Worm (Caenorhabditis elegans) whole organism, early embryonic: ENCODE results near the gene blos-4.

Experiments
- F13C5.2 ChIP-seq: sonication (generic microtip); optimal IDR thresholded peaks from 2 replicates; lab custom pipeline; 2017; ENCODE audit warnings: mild to moderate bottlenecking, missing genetic modification characterization, inconsistent platforms, missing compliant biosample characterization
- ama-1 ChIP-seq: fragments of 150-350 bp; optimal IDR thresholded peaks from 2 replicates; lab custom pipeline; 2014
- ceh-13 ChIP-seq: fragments of 200-800 bp; sonication (Bioruptor generic); optimal IDR thresholded peaks from 2 replicates; lab custom pipeline; 2018; ENCODE audit warnings: mild to moderate bottlenecking, missing genetic modification characterization, missing compliant biosample characterization
- ceh-36 ChIP-seq: sonication (generic microtip); optimal IDR thresholded peaks from 2 replicates; lab custom pipeline; 2016; ENCODE audit warnings: missing genetic modification characterization, inconsistent platforms, missing compliant biosample characterization
- ets-7 ChIP-seq: sonication (generic microtip); optimal IDR thresholded peaks from 2 replicates; lab custom pipeline; 2016; ENCODE audit warnings: missing genotype, missing genetic modification characterization, missing compliant biosample characterization
- flt-1 ChIP-seq: fragments of 200-800 bp; sonication (Bioruptor generic); IDR thresholded peaks from 2 replicates; pipeline ENCODE4 v1.3.6; 2022; ENCODE audit warnings: missing genetic modification characterization, missing compliant biosample characterization
- hmg-4 ChIP-seq: fragments of 200-800 bp; sonication (Bioruptor generic); optimal IDR thresholded peaks from 2 replicates; lab custom pipeline; 2018; ENCODE audit warnings: mild to moderate bottlenecking, missing genetic modification characterization, missing compliant biosample characterization
- scrt-1 ChIP-seq: fragments of 200-800 bp; sonication (Bioruptor generic); IDR thresholded peaks from 2 replicates; pipeline ENCODE4 v1.3.6; 2022; ENCODE audit warnings: missing genetic modification characterization, missing compliant biosample characterization
- tbx-37 ChIP-seq: fragments of 200-800 bp; sonication (Bioruptor generic); conservative IDR thresholded peaks from 2 replicates; pipeline ENCODE4 v1.3.6; 2022; ENCODE audit warnings: missing genetic modification reagents, missing genetic modification characterization, missing compliant biosample characterization
- tra-4 ChIP-seq: sonication (generic microtip); optimal IDR thresholded peaks from 2 replicates; lab custom pipeline; 2017; ENCODE audit warnings: missing genetic modification characterization, missing compliant biosample characterization

DNA sequence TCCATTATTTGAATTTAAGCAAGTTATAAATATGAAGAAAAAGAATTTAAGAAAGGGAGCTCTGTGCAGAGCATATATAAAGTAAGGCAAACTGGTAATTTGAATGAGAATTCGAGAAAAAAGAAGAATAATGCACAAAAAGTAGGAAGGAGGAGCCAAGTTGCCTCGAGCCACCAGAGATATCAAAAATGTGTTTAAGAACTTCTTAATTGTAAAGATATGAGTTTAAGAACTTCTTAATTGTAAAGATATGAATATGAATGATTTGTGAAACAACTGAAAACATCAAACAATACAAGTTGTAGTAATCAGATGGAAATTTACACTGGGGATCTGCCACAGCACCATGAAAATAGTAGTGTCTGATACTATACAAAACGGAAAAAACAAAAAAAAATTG is 41.8 kb downstream of the blos-4 start, which contains the start of gene F13H8.6:
- TF ChIP-seq ama-1 (lab: Kevin White, UChicago) (no peak), flt-1 (GFP tag; lab: Robert Waterston, UW) (no peak), ets-7 (tag; lab: Kevin White, UChicago) (no peak), scrt-1 (GFP tag; lab: Robert Waterston, UW) (no peak), ceh-13 (no peak), ceh-36 (tag; lab: Kevin White, UChicago) (no peak), tbx-37 (GFP tag; lab: Robert Waterston, UW) (no peak), tra-4 (tag; lab: Kevin White, UChicago) (no peak), F13C5.2 (tag; lab: Kevin White, UChicago) (no peak), hmg-4 (GFP tag; lab: Kevin White, UChicago) (no peak)
